Worm (Caenorhabditis elegans): ENCODE results near the gene C10B5.3.

The C10B5.3 gene

DNA sequence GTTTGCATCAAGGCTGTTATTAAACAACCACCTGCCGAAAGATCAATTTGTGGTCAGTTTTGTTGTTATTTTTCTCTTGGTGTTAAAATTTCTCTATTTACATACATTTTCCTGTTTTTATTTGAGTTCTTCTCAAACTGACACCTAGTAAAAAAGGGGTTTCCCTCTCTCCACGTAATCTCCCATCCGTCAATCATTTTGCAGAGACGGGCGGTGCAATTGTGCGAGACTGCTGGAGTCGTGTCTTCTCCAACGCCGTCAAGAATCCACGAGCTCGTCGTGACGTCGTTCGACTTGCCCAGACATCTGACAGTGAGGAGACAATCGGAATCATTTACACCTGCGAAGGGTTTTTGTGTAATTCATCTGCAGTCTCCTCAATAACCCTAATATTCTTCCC is 38.4 kb upstream of the C10B5.3 start:
- TF ChIP-seq aly-1 (tag; optimal IDR thresholded peaks at IDR 0.05), result no peak
- no peak for TF ChIP-seq F13C5.2 (tag; optimal IDR thresholded peaks at IDR 0.05)
- no peak for TF ChIP-seq scrt-1 (GFP tag; IDR thresholded peaks at IDR 0.05)
- TF ChIP-seq hnd-1 (tag; optimal IDR thresholded peaks at IDR 0.05), result no peak
- TF ChIP-seq sea-1 (GFP tag; conservative IDR thresholded peaks at IDR 0.05), result no peak
- TF ChIP-seq hmg-4 (GFP tag; optimal IDR thresholded peaks at IDR 0.05), result no peak
- TF ChIP-seq ceh-36 (tag; optimal IDR thresholded peaks at IDR 0.05), result no peak

DNA sequence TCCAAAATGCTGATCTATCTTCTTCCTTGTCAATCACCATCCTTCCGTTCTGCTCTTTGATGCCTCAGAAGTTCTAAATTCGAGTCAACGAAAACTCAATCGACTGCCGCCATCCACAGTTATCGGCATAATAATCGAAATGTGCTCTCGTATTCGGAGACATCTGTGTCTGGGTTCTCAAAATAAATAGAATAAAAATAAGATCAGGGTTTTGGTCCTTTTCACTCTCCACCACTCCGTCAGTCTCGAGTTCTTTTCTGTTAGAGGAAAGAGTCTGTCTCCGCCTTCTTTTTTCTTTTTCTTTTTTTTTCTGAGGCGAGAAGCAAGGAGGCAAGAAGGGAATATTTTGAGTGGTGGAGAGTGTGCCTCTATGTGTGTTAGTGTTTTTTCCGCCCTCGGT is 35.8 kb upstream of the C10B5.3 start, which contains the start of gene F41E6.17:
Gene F41E6.17, plus strand, starts transcription at position 348 of the 400 bp plus-strand sequence.
- no peak for TF ChIP-seq hmg-4 (GFP tag; optimal IDR thresholded peaks at IDR 0.05)
- TF ChIP-seq tbx-11 (GFP tag; IDR thresholded peaks at IDR 0.05), result no peak
- no peak for TF ChIP-seq F13C5.2 (tag; optimal IDR thresholded peaks at IDR 0.05)
- no peak for TF ChIP-seq scrt-1 (GFP tag; IDR thresholded peaks at IDR 0.05)
- no peak for TF ChIP-seq ceh-13 (GFP tag; optimal IDR thresholded peaks at IDR 0.05)
- no peak for TF ChIP-seq B0310.2 (tag; optimal IDR thresholded peaks at IDR 0.05)
- TF ChIP-seq tra-4 (tag; optimal IDR thresholded peaks at IDR 0.05), result no peak
- TF ChIP-seq sea-1 (GFP tag; conservative IDR thresholded peaks at IDR 0.05), result no peak
- TF ChIP-seq ama-1 (optimal IDR thresholded peaks at IDR 0.05), result no peak
- TF ChIP-seq hmbx-1 (tag; optimal IDR thresholded peaks at IDR 0.05), result no peak

DNA sequence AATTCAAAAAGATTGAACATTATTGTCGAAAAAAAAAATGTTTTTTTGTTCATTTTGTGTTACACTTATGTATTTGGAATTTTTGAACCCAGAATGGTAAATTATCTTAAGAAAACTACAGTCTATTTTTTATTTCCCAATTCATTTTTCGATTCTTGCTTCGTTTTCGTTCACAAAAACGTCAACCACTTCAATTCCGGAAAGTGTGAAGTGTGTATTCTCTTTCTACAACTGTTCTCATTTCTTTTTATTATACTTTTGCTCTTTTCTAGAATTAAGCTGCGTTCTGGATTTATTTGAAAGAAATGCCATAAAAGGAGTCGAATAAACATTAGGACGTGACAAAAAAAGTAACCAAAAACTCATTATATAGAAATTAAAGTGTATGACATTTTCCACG is 34.3 kb upstream of the C10B5.3 start, which contains the start of gene F41E6.1:
Gene F41E6.1, plus strand, starts transcription at position 301 of the 400 bp plus-strand sequence.
- no peak for TF ChIP-seq B0310.2 (tag; optimal IDR thresholded peaks at IDR 0.05)
- no peak for TF ChIP-seq aly-1 (tag; optimal IDR thresholded peaks at IDR 0.05)
- TF ChIP-seq ets-7 (tag; optimal IDR thresholded peaks at IDR 0.05), result no peak
- TF ChIP-seq scrt-1 (GFP tag; IDR thresholded peaks at IDR 0.05), result no peak
- TF ChIP-seq tbx-37 (GFP tag; conservative IDR thresholded peaks at IDR 0.05), result no peak
- TF ChIP-seq tra-4 (tag; optimal IDR thresholded peaks at IDR 0.05), result no peak
- TF ChIP-seq hmbx-1 (tag; optimal IDR thresholded peaks at IDR 0.05), result no peak
- no peak for TF ChIP-seq hmg-4 (GFP tag; optimal IDR thresholded peaks at IDR 0.05)
- TF ChIP-seq pes-1 (GFP tag; IDR thresholded peaks at IDR 0.05), result no peak
- TF ChIP-seq ceh-13 (GFP tag; optimal IDR thresholded peaks at IDR 0.05), result no peak

DNA sequence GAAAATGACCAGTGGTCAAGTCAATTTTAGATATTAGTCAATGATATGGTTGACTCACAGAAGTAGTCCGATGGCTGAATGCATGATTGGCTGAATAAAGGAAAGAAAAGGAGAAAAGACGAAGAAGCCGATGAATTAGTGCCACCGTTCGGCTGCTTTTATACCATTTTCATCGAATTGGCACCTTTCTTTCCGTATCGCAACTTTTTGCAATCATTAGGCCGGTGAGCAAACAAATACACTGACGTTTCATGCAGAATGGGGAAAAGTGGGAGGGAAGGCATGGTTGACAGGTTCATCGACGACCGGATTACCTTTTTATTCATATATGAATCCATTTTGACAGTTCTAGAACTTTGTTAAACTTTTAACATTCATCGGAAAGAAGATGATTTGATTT is 33.2 kb upstream of the C10B5.3 start, which contains the start of gene idpc-2:
Gene idpc-2, minus strand, starts transcription at position 101 of the 400 bp plus-strand sequence.
- no peak for TF ChIP-seq B0310.2 (tag; optimal IDR thresholded peaks at IDR 0.05)

DNA sequence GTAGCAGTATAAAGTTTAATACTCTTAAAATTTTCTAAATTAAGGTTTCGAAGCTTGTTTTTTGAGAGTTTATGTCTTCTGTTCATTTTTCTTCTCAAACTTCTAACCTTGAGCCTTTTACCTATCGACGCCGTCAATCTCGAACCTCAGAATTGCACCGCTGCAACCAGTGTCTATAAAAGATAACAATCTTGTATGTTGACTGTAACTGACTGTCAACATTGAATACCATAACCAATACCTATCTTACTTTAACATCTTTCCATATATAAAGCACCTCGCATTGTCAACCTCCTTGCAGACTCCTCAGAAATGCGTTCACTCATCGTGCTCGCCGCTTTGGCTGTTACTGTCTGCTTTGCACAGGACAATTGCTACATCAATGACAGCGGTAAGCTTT is 30.8 kb upstream of the C10B5.3 start, which contains the start of gene grd-5:
Gene grd-5, plus strand, starts transcription at position 295 of the 400 bp plus-strand sequence.
- TF ChIP-seq tbx-11 (GFP tag; IDR thresholded peaks at IDR 0.05) (no peak), tbx-37 (GFP tag; conservative IDR thresholded peaks at IDR 0.05) (no peak), pes-1 (GFP tag; IDR thresholded peaks at IDR 0.05) (no peak), flt-1 (GFP tag; IDR thresholded peaks at IDR 0.05) (no peak), hnd-1 (tag; optimal IDR thresholded peaks at IDR 0.05) (no peak), scrt-1 (GFP tag; IDR thresholded peaks at IDR 0.05) (no peak), sea-1 (GFP tag; conservative IDR thresholded peaks at IDR 0.05) (no peak), tra-4 (tag; optimal IDR thresholded peaks at IDR 0.05) (no peak), ceh-13 (GFP tag; optimal IDR thresholded peaks at IDR 0.05) (no peak), ama-1 (optimal IDR thresholded peaks at IDR 0.05) (no peak), hmbx-1 (tag; optimal IDR thresholded peaks at IDR 0.05) (no peak), ceh-36 (tag; optimal IDR thresholded peaks at IDR 0.05) (no peak), ets-7 (tag; optimal IDR thresholded peaks at IDR 0.05) (no peak)

DNA sequence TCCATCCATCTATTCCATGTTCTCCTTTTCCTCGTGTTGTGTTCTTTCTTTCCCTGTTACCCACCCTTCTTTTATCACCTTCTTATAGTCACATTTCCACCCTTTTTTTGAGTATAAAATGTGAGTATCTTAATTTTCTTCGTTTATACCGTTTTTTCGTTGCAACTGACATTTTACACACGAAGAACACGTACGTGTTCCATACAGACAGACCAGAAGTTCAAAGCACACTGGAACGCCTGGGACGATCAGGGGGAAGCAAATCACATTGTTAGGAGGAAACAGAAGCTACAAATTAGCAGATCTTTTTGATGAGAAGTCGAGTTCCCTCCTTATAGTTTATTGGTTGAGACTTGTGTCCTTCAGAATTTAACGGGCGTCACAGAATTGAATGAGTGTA is 27.7 kb upstream of the C10B5.3 start:
- TF ChIP-seq tbx-37 (GFP tag; conservative IDR thresholded peaks at IDR 0.05) (no peak), ama-1 (optimal IDR thresholded peaks at IDR 0.05) (no peak), scrt-1 (GFP tag; IDR thresholded peaks at IDR 0.05) (no peak)

DNA sequence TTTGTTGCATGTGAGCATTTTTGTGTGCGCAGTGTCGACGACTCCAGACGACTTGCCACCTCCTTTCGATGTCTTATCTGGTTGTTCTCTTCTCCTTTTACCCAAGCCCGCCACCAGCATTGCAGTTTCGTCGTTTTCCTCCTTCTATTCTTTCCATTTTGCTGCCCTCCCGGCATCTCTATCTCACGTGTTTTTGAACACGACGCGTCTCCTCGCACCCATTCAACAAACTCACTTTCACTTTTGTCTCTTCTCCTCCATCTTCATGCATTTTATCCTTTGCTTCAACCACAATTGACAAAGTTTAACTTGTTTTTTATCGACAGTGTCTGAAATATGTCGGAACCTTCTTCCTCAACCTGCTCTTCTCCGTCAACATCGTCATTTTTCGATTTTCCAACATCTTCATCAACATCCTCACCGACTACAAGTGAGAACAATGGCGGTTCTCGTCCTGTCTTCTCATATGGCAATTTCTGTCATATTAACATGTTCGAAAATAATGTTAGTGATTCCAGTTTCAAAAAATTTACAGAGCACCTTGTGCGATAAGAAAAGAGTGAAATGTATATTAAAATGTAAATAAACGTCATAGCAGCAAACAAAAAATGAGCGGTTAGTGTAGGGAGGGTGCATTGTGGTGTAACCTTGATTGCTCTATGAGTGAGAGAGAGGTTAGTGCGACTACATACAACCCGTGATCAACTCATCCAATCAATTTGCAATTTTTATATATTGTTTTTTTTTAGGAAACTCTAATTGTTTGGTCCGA is 22.8 kb upstream of the C10B5.3 start, which contains the start of gene fip-4:
Gene fip-4, minus strand, starts transcription at position 636 of the 772 bp plus-strand sequence.
- TF ChIP-seq pes-1 (GFP tag; IDR thresholded peaks at IDR 0.05) (no peak), tbx-11 (GFP tag; IDR thresholded peaks at IDR 0.05) (no peak), F13C5.2 (tag; optimal IDR thresholded peaks at IDR 0.05) (no peak), hnd-1 (tag; optimal IDR thresholded peaks at IDR 0.05) (no peak), sea-1 (GFP tag; conservative IDR thresholded peaks at IDR 0.05) (no peak), tbx-37 (GFP tag; conservative IDR thresholded peaks at IDR 0.05) (no peak), flt-1 (GFP tag; IDR thresholded peaks at IDR 0.05) (no peak), ama-1 (optimal IDR thresholded peaks at IDR 0.05) (no peak), hmbx-1 (tag; optimal IDR thresholded peaks at IDR 0.05) (no peak), hmg-4 (GFP tag; optimal IDR thresholded peaks at IDR 0.05) (no peak), ets-7 (tag; optimal IDR thresholded peaks at IDR 0.05) (no peak), ceh-36 (tag; optimal IDR thresholded peaks at IDR 0.05) (no peak), aly-1 (tag; optimal IDR thresholded peaks at IDR 0.05) (no peak), scrt-1 (GFP tag; IDR thresholded peaks at IDR 0.05) (no peak), B0310.2 (tag; optimal IDR thresholded peaks at IDR 0.05) (no peak), ceh-13 (GFP tag; optimal IDR thresholded peaks at IDR 0.05) (no peak), tra-4 (tag; optimal IDR thresholded peaks at IDR 0.05) (no peak)

All from whole organism, early embryonic.